Worm (Caenorhabditis elegans) whole organism, midembryonic: Measurements from ENCODE around the gene mca-1.
"Not testable (repeated sequence)": the region's sequence is repeated elsewhere in the genome, so short reads cannot be mapped to it uniquely, and the experiment has no call there.

Experiments used
- T22C8.4 ChIP-seq: fragments of 200-800 bp; sonication (Bioruptor generic); IDR thresholded peaks from 2 replicates; pipeline ENCODE4 v1.3.6; 2022; ENCODE audit warnings: missing genetic modification characterization, missing compliant biosample characterization
- flt-1 ChIP-seq: fragments of 200-800 bp; sonication (Bioruptor generic); IDR thresholded peaks from 2 replicates; pipeline ENCODE4 v1.3.6; 2022; ENCODE audit warnings: missing genetic modification characterization, missing compliant biosample characterization
- klf-2 ChIP-seq: fragments of 200-800 bp; sonication (Bioruptor generic); conservative IDR thresholded peaks from 2 replicates; pipeline ENCODE4 v1.3.6; 2022; ENCODE audit warnings: missing genetic modification reagents, missing genetic modification characterization, missing compliant biosample characterization
- ref-1 ChIP-seq: fragments of 200-800 bp; sonication (Bioruptor generic); conservative IDR thresholded peaks from 2 replicates; pipeline ENCODE4 v1.3.6; 2022; ENCODE audit warnings: missing genetic modification reagents, missing genetic modification characterization, missing compliant biosample characterization
- tab-1 ChIP-seq: fragments of 200-800 bp; sonication (Bioruptor generic); IDR thresholded peaks from 2 replicates; pipeline ENCODE4 v1.3.6; 2022; ENCODE audit warnings: missing genetic modification characterization, missing compliant biosample characterization
- ztf-23 ChIP-seq: fragments of 200-800 bp; sonication (Bioruptor generic); IDR thresholded peaks from 2 replicates; pipeline ENCODE4 v1.3.6; 2022; ENCODE audit warnings: missing genetic modification reagents, missing genetic modification characterization, missing compliant biosample characterization
- ztf-29 ChIP-seq: fragments of 200-800 bp; sonication (Bioruptor generic); IDR thresholded peaks from 2 replicates; pipeline ENCODE4 v1.3.6; 2022; ENCODE audit warnings: missing genetic modification reagents, missing genetic modification characterization, missing compliant biosample characterization

DNA sequence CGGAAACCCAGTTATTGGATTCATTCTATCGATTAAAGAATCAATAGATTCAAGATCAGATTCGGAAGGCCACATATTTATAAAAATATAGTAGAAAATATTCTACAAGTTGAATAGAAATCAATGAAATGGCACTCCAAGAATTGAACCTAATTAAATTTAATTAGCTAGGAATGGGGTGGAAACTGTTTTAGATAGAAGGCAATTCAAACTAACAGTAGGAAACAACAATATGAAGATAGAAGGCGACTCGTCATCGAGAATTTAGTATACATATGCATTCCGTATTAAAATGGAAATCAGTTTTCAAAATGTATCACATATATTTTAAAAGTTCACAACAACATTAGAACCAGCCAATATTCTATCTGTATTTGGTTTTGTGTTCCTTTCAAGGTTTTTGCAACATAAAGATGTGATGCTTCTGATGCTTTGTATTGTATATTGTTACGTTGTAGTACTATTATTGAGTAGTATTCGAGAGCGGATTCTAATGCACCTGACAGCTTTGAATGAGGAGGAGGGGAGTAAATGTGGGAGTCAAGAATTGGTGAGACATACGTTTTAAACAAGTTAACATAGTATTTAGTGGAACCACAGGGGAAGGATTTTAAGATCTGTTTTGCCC is 38.9 kb downstream of the mca-1 start, which contains the start of the genes F27C8.3 and F27C8.2:
- not testable (repeated sequence) for TF ChIP-seq ztf-29 (GFP tag; lab: Robert Waterston, UW); flt-1; T22C8.4 (GFP tag; lab: Robert Waterston, UW); ref-1 (GFP tag; lab: Robert Waterston, UW); klf-2 (GFP tag; lab: Robert Waterston, UW); ztf-23 (GFP tag; lab: Robert Waterston, UW); tab-1 (GFP tag; lab: Robert Waterston, UW)
